Fruit fly (Drosophila melanogaster): ENCODE measurements around the gene Gem4b.
"Not testable (repeated sequence)": the region's sequence is repeated elsewhere in the genome, so short reads cannot be mapped to it uniquely, and the experiment has no call there.

Gene Gem4b

DNA sequence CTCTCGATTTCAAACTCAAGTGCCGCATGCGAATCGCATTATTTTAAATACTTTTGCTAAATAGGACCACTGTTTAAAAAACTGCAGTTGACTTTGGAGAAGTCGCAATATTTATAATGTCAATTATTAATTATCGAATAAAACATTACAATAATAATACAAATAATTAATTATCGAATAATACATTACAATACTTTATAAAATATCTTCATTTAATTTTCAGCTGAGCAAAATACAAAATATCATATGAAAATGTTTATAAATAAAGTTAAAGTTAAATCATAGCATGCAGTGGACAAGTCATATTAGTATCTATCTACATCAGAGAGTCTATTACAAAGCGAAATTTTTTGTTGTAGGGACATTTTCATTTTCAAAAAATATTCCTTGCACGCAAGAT, at the start of gene Gem4b:
Gene Gem4b, plus strand, starts transcription at position 301 of the 400 bp plus-strand sequence.
- TF ChIP-seq pan, psq, CG8478 (optimal IDR thresholded peaks at IDR 0.05): not testable (repeated sequence)

DNA sequence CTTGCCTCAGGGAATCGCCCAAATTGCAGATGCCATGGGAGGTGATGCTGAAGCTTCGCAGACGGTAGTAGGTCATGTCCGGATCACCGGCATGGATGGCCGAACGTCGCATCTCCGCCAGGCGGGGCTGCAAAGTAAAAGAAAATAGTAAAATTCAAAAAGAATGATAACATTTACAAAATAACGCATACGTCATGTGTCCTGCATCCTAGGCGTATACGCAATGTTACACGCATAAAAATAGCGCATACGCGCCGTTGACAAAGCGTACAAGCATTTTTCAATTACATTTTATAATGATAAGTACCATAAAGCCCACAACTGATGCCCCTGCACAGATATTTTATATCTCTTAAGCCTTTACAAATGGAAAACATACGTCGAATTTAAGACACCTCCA, 38.7 kb upstream of the Gem4b start:
- TF ChIP-seq usp (GFP tag; optimal IDR thresholded peaks at IDR 0.05): no peak
- TF ChIP-seq psq (optimal IDR thresholded peaks at IDR 0.05): no peak
- no peak for TF ChIP-seq CG8478 (optimal IDR thresholded peaks at IDR 0.05)
- TF ChIP-seq Dll (optimal IDR thresholded peaks at IDR 0.05): no peak
- no peak for TF ChIP-seq EcR (GFP tag; optimal IDR thresholded peaks at IDR 0.05)

dm6 chrX:3928520-3928919, 12.1 kb upstream of the Gem4b start:
- TF ChIP-seq usp (GFP tag; optimal IDR thresholded peaks at IDR 0.05) (no peak), pan (optimal IDR thresholded peaks at IDR 0.05) (no peak), Dll (optimal IDR thresholded peaks at IDR 0.05) (no peak), CG8478 (optimal IDR thresholded peaks at IDR 0.05) (no peak), EcR (GFP tag; optimal IDR thresholded peaks at IDR 0.05) (no peak), psq (optimal IDR thresholded peaks at IDR 0.05) (no peak)

dm6 chrX:3930528-3931251, 10.0 kb upstream of the Gem4b start, which contains the start of gene CG42541:
Gene CG42541 (minus strand): TSS chrX:3930578.
- TF ChIP-seq psq (optimal IDR thresholded peaks at IDR 0.05) (no peak), Dll (optimal IDR thresholded peaks at IDR 0.05) (no peak), pan (optimal IDR thresholded peaks at IDR 0.05) (no peak), usp (GFP tag; optimal IDR thresholded peaks at IDR 0.05) (no peak), CG8478 (optimal IDR thresholded peaks at IDR 0.05) (no peak), EcR (GFP tag; optimal IDR thresholded peaks at IDR 0.05) (no peak)

DNA sequence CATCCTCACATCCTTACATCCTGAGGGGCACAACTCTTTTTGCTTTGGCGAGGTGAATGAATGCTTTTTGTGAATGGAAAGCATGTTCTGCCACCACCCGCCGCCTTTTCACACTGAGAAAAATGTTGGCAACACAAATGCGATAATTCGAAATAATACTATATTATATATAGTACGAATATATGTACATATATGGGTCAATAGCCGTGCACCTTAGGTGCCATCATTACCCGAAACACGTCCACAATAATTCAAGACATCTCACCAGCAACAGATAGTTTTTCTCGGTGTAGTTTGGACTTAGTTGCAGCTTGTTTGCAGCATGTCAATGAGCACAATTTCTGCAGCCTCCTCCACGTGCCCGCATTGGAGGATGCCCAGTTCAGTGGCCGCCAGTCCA, 9.0 kb upstream of the Gem4b start:
- no peak for TF ChIP-seq EcR (GFP tag; optimal IDR thresholded peaks at IDR 0.05)
- no peak for TF ChIP-seq psq (optimal IDR thresholded peaks at IDR 0.05)
- no peak for TF ChIP-seq Dll (optimal IDR thresholded peaks at IDR 0.05)
- no peak for TF ChIP-seq pan (optimal IDR thresholded peaks at IDR 0.05)
- TF ChIP-seq CG8478 (optimal IDR thresholded peaks at IDR 0.05): no peak
- no peak for TF ChIP-seq usp (GFP tag; optimal IDR thresholded peaks at IDR 0.05)

DNA sequence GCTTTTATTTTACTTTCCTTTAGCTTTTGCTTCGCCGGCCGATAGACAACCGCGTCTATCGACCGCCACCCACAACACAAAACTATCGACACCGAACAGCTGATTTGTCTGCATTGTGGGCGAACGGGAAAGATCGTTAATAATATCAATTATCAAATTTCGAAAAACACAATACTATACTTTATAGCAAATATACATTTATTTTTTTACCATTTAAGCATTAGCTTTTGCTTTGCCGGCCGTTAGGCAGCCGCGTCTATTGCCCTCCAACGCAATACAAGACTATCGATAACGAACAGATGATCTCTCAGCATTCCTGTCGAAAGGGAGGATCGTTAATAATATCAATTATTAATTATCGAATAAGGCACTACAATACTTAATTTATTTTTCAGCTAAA, 4.5 kb upstream of the Gem4b start, which contains the start of the genes CG2938 and Glos:
Gene CG2938, minus strand, starts transcription at position 296 of the 400 bp plus-strand sequence.
Gene Glos, plus strand, starts transcription at position 344 of the 400 bp plus-strand sequence.
- TF ChIP-seq psq (optimal IDR thresholded peaks at IDR 0.05) (no peak), usp (GFP tag; optimal IDR thresholded peaks at IDR 0.05) (no peak), Dll (optimal IDR thresholded peaks at IDR 0.05) (no peak), EcR (GFP tag; optimal IDR thresholded peaks at IDR 0.05) (no peak), pan (optimal IDR thresholded peaks at IDR 0.05) (no peak), CG8478 (optimal IDR thresholded peaks at IDR 0.05) (no peak)

- not testable (repeated sequence) for TF ChIP-seq pan (optimal IDR thresholded peaks at IDR 0.05); CG8478 (optimal IDR thresholded peaks at IDR 0.05); usp (GFP tag; optimal IDR thresholded peaks at IDR 0.05)
Measured at dm6 chrX:3944743-3945142, 4.1 kb downstream of the Gem4b start, which contains the start of gene Gem4c. Gene Gem4c (plus strand): TSS chrX:3945043.

DNA sequence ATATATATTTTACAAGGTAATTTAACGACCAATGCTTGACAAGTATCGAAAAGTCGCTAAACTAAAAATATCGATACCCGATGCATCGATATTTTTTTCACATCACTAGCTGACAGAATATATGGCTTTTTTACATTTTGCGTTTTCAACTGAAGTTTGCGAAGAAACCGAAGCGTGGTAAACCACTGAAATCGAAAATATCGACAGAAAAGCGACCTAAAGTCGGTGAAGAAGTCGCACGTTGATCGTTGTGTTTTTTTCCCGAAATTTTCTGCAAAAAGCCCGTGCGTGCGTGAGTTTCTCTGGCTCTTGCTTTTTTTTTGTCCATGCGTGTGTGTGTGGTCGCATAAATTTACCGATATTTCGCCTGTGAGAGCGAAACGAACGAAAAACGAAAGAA, 8.2 kb downstream of the Gem4b start, which contains the start of gene Vap33:
Gene Vap33, plus strand, starts transcription at position 87 of the 400 bp plus-strand sequence.
- TF ChIP-seq EcR (GFP tag; optimal IDR thresholded peaks at IDR 0.05) (no peak), CG8478 (optimal IDR thresholded peaks at IDR 0.05) (no peak), pan (optimal IDR thresholded peaks at IDR 0.05) (no peak), usp (GFP tag; optimal IDR thresholded peaks at IDR 0.05) (no peak), Dll (optimal IDR thresholded peaks at IDR 0.05) (no peak), psq (optimal IDR thresholded peaks at IDR 0.05) (no peak)

dm6 chrX:3949409-3950178, 8.9 kb downstream of the Gem4b start:
- TF ChIP-seq psq (optimal IDR thresholded peaks at IDR 0.05): no peak
- no peak for TF ChIP-seq Dll (optimal IDR thresholded peaks at IDR 0.05)
- no peak for TF ChIP-seq CG8478 (optimal IDR thresholded peaks at IDR 0.05)
- TF ChIP-seq usp (GFP tag; optimal IDR thresholded peaks at IDR 0.05): no peak
- TF ChIP-seq EcR (GFP tag; optimal IDR thresholded peaks at IDR 0.05): no peak
- TF ChIP-seq pan (optimal IDR thresholded peaks at IDR 0.05): no peak

dm6 chrX:3950199-3950645, 9.6 kb downstream of the Gem4b start:
- TF ChIP-seq EcR (GFP tag; optimal IDR thresholded peaks at IDR 0.05) (no peak), psq (optimal IDR thresholded peaks at IDR 0.05) (no peak), Dll (optimal IDR thresholded peaks at IDR 0.05) (no peak), pan (optimal IDR thresholded peaks at IDR 0.05) (no peak), CG8478 (optimal IDR thresholded peaks at IDR 0.05) (no peak), usp (GFP tag; optimal IDR thresholded peaks at IDR 0.05) (no peak)

DNA sequence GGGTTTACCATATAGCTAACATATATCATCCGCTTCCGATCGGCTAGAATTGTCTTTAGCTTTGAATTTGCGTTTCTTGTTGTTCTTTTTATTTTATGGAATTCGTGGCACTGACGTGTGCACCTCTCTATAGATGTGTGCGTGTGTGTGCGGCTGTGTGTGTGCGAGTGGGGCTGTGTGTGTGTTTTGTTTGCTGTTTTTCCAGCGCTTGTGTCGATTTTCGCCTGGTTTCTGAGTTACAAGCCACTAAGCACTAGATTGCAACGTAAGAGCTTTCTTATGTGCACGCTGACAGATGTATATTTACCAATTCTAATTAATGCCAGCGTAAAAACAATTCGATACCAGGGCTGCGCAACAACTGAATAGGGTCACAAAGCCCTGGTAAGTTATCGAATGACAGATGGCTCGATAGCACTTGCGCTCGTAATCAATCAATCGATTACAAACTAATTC, 24.3 kb downstream of the Gem4b start, which contains the start of gene lva:
Gene lva, minus strand, starts transcription at position 363 of the 456 bp plus-strand sequence.
- TF ChIP-seq pan (optimal IDR thresholded peaks at IDR 0.05) (no peak), EcR (GFP tag; optimal IDR thresholded peaks at IDR 0.05) (no peak), Dll (optimal IDR thresholded peaks at IDR 0.05) (no peak), psq (optimal IDR thresholded peaks at IDR 0.05) (no peak)

DNA sequence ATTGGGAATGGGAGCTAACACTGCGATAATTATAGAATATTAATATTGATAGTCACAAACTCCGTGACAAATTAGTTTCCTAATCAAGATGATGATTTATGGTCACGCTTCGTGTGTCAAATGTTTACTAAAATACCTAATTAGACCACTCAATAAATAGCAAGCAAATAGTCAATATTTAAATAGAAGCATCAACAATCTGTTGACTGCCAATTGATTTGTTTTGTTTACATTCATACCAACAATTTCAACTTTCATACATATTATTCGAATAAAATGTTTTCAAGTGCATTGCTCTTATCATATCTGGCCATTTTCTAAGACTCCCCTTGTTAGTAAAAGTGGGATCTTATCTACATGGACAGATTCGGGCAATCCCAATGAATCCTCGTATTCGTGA, 27.0 kb downstream of the Gem4b start:
- TF ChIP-seq usp (GFP tag; optimal IDR thresholded peaks at IDR 0.05) (no peak), pan (optimal IDR thresholded peaks at IDR 0.05) (no peak), CG8478 (optimal IDR thresholded peaks at IDR 0.05) (no peak), Dll (optimal IDR thresholded peaks at IDR 0.05) (no peak), psq (optimal IDR thresholded peaks at IDR 0.05) (no peak), EcR (GFP tag; optimal IDR thresholded peaks at IDR 0.05) (no peak)
